6 fruit fly cellular contexts compared by ENCODE assay signal in the genomic region with DNA sequence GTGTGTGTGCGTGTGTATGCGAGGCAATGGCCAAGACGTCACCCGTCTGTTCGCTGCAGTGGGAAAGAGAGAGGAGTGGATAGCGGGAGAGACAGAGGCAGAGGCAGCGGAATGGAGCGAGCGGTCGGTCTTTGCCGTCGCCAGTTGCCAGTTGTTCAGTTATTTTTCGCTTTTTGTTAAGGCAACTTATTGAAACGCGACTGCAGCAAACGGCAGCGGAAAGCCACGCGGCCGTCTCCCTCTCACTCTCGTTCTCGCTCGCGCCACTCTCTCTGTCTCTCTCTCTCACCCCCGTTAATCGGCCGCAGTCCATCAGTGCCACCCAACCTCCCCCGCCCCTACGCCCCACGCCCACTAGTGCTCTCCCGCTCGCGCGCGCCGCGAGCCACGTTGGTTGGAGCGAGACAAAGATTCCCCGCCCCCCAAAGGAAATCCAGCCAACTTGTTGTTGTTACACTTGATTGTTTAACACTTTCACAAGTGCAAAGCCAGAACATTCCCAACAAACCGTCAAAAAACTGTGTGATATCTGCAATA.
TF ChIP-seq lines count a peak whose summit lies in the region.

No protein-coding gene starts in this region.

- no peak for TF ChIP-seq CTCF in whole organism, embryonic (GFP tag; optimal IDR thresholded peaks at IDR 0.05; lab: Kevin White, UChicago)

TF ChIP-seq in whole organism, 6 proteins besides CTCF, POLR2A, EP300 and RAD21:
- TF ChIP-seq CG8478 (optimal IDR thresholded peaks at IDR 0.05; lab: Kevin White, UChicago) (peak; percentile 82), Dll (optimal IDR thresholded peaks at IDR 0.05; lab: Kevin White, UChicago) (peak; percentile 88), psq (optimal IDR thresholded peaks at IDR 0.05; lab: Kevin White, UChicago) (no peak), usp (GFP tag; optimal IDR thresholded peaks at IDR 0.05; lab: Kevin White, UChicago) (no peak), pan (optimal IDR thresholded peaks at IDR 0.05; lab: Kevin White, UChicago) (no peak), EcR (GFP tag; optimal IDR thresholded peaks at IDR 0.05; lab: Kevin White, UChicago) (peak in 1 of 2 experiments; percentile 47)
TF ChIP-seq in whole organism: peak in this region for 3.

TF ChIP-seq in whole organism, adult, 20 proteins besides CTCF, POLR2A, EP300 and RAD21 (continues in another document):
- TF ChIP-seq CG7101 (tag; optimal IDR thresholded peaks at IDR 0.05; lab: Kevin White, UChicago) (peak; percentile 5), CG7045 (GFP tag; optimal IDR thresholded peaks at IDR 0.05; lab: Kevin White, UChicago) (no peak), cnc (optimal IDR thresholded peaks at IDR 0.05; lab: Kevin White, UChicago) (no peak), cic (GFP tag; optimal IDR thresholded peaks at IDR 0.05; lab: Kevin White, UChicago) (peak; percentile 88), CG12768 (GFP tag; optimal IDR thresholded peaks at IDR 0.05; lab: Kevin White, UChicago) (peak; percentile 91), Crg-1 (GFP tag; optimal IDR thresholded peaks at IDR 0.05; lab: Kevin White, UChicago) (no peak), CG5204 (GFP tag; optimal IDR thresholded peaks at IDR 0.05; lab: Kevin White, UChicago) (no peak), kay (GFP tag; lab: Kevin White, UChicago; ENCODE audit: borderline replicate concordance) (no peak), toe (GFP tag; optimal IDR thresholded peaks at IDR 0.05; lab: Kevin White, UChicago) (no peak), CG11617 (GFP tag; optimal IDR thresholded peaks at IDR 0.05; lab: Kevin White, UChicago) (no peak), CG33017 (tag; optimal IDR thresholded peaks at IDR 0.05; lab: Kevin White, UChicago) (peak; percentile 50), tj (GFP tag; optimal IDR thresholded peaks at IDR 0.05; lab: Kevin White, UChicago) (peak; percentile 83), Mnt (GFP tag; optimal IDR thresholded peaks at IDR 0.05; lab: Kevin White, UChicago) (peak; percentile 79), Clk (GFP tag; optimal IDR thresholded peaks at IDR 0.05; lab: Kevin White, UChicago) (no peak), CG14711 (tag; optimal IDR thresholded peaks at IDR 0.05; lab: Kevin White, UChicago) (no peak), pad (GFP tag; optimal IDR thresholded peaks at IDR 0.05; lab: Kevin White, UChicago) (peak; percentile 73)

TF ChIP-seq in whole organism, embryonic, 481 proteins besides CTCF, POLR2A, EP300 and RAD21 (continues in another document):
- TF ChIP-seq org-1 (GFP tag; optimal IDR thresholded peaks at IDR 0.05; lab: Kevin White, UChicago) (no peak), Dll (GFP tag; IDR thresholded peaks at IDR 0.05; lab: Robert Waterston, UW; ENCODE audit: partially characterized antibody) (peak; percentile 40; the same call in 2 of the 4 replicates), HLHmδ (GFP tag; optimal IDR thresholded peaks at IDR 0.05; lab: Kevin White, UChicago) (no peak), toy (GFP tag; IDR thresholded peaks at IDR 0.05; lab: Robert Waterston, UW) (no peak), CG4282 (GFP tag; optimal IDR thresholded peaks at IDR 0.05; lab: Kevin White, UChicago) (no peak), gsb-n (tag; optimal IDR thresholded peaks at IDR 0.05; lab: Kevin White, UChicago) (no peak), cg (GFP tag; optimal IDR thresholded peaks at IDR 0.05; lab: Kevin White, UChicago) (peak; percentile 93), CG4404 (GFP tag; IDR thresholded peaks at IDR 0.05; lab: Robert Waterston, UW) (no peak), CG5953 (GFP tag; IDR thresholded peaks at IDR 0.05; lab: Robert Waterston, UW) (no peak), CG3726 (GFP tag; IDR thresholded peaks at IDR 0.05; lab: Robert Waterston, UW) (no peak), kay (GFP tag; optimal IDR thresholded peaks at IDR 0.05; lab: Kevin White, UChicago) (peak; percentile 76), kni (GFP tag; optimal IDR thresholded peaks at IDR 0.05; lab: Kevin White, UChicago) (peak; percentile 82), bcd (GFP tag; optimal IDR thresholded peaks at IDR 0.05; lab: Kevin White, UChicago) (no peak), CG6791 (GFP tag; IDR thresholded peaks at IDR 0.05; lab: Robert Waterston, UW; ENCODE audit: partially characterized antibody) (no peak; the same call in 2 of the 3 replicates), Dad (GFP tag; optimal IDR thresholded peaks at IDR 0.05; lab: Kevin White, UChicago) (no peak), exex (tag; optimal IDR thresholded peaks at IDR 0.05; lab: Kevin White, UChicago) (peak; percentile 59)

TF ChIP-seq in whole organism, prepupa, 60 proteins besides CTCF, POLR2A, EP300 and RAD21 (continues in another document):
- TF ChIP-seq CG10669 (GFP tag; optimal IDR thresholded peaks at IDR 0.05; lab: Kevin White, UChicago) (no peak), Lpt (GFP tag; optimal IDR thresholded peaks at IDR 0.05; lab: Kevin White, UChicago) (peak; percentile 56), CG7368 (GFP tag; optimal IDR thresholded peaks at IDR 0.05; lab: Kevin White, UChicago) (peak; percentile 27), CG8119 (GFP tag; IDR thresholded peaks at IDR 0.05; lab: Robert Waterston, UW) (peak; percentile 65), Ets96B (tag; optimal IDR thresholded peaks at IDR 0.05; lab: Kevin White, UChicago) (no peak), Gug (GFP tag; IDR thresholded peaks at IDR 0.05; lab: Robert Waterston, UW) (peak; percentile 51), Blimp-1 (GFP tag; optimal IDR thresholded peaks at IDR 0.05; lab: Kevin White, UChicago) (peak; percentile 76), eg (GFP tag; IDR thresholded peaks at IDR 0.05; lab: Robert Waterston, UW) (peak; percentile 53; the same call in 1 of the 3 replicates), CG6163 (GFP tag; IDR thresholded peaks at IDR 0.05; lab: Robert Waterston, UW) (peak; percentile 77), CG15336 (GFP tag; IDR thresholded peaks at IDR 0.05; lab: Robert Waterston, UW) (peak; percentile 63), CG3032 (tag; optimal IDR thresholded peaks at IDR 0.05; lab: Kevin White, UChicago) (peak; percentile 28), CG8632 (GFP tag; optimal IDR thresholded peaks at IDR 0.05; lab: Kevin White, UChicago) (no peak), CG1621 (tag; optimal IDR thresholded peaks at IDR 0.05; lab: Kevin White, UChicago) (peak; percentile 24), CG3919 (GFP tag; optimal IDR thresholded peaks at IDR 0.05; lab: Kevin White, UChicago) (peak; percentile 6), CG6854 (GFP tag; optimal IDR thresholded peaks at IDR 0.05; lab: Kevin White, UChicago) (peak; percentile 70), ss (GFP tag; optimal IDR thresholded peaks at IDR 0.05; lab: Kevin White, UChicago) (peak; percentile 53 to 76), CG9139 (GFP tag; optimal IDR thresholded peaks at IDR 0.05; lab: Kevin White, UChicago) (peak; percentile 61)

TF ChIP-seq in whole organism, pupa, 21 proteins besides CTCF, POLR2A, EP300 and RAD21:
- TF ChIP-seq CG8159 (tag; optimal IDR thresholded peaks at IDR 0.05; lab: Kevin White, UChicago) (no peak), EcR (GFP tag; optimal IDR thresholded peaks at IDR 0.05; lab: Kevin White, UChicago) (peak; percentile 84), Ets98B (GFP tag; IDR thresholded peaks at IDR 0.05; lab: Robert Waterston, UW) (peak; percentile 70), CG15710 (tag; optimal IDR thresholded peaks at IDR 0.05; lab: Kevin White, UChicago) (peak; percentile 19), CG17806 (tag; optimal IDR thresholded peaks at IDR 0.05; lab: Kevin White, UChicago) (no peak), CG12605 (GFP tag; IDR thresholded peaks at IDR 0.05; lab: Robert Waterston, UW) (peak; percentile 68), CG32121 (GFP tag; IDR thresholded peaks at IDR 0.05; lab: Robert Waterston, UW) (peak; percentile 78), CG14655 (GFP tag; optimal IDR thresholded peaks at IDR 0.05; lab: Kevin White, UChicago) (no peak), gl (tag; optimal IDR thresholded peaks at IDR 0.05; lab: Kevin White, UChicago) (peak; percentile 41), Pif1A (GFP tag; optimal IDR thresholded peaks at IDR 0.05; lab: Kevin White, UChicago) (no peak), CG10348 (GFP tag; IDR thresholded peaks at IDR 0.05; lab: Robert Waterston, UW) (peak; percentile 54), CG9948 (tag; optimal IDR thresholded peaks at IDR 0.05; lab: Kevin White, UChicago) (no peak), CG34367 (tag; optimal IDR thresholded peaks at IDR 0.05; lab: Kevin White, UChicago) (no peak), CG13204 (GFP tag; optimal IDR thresholded peaks at IDR 0.05; lab: Kevin White, UChicago) (peak; percentile 99), D1 (tag; optimal IDR thresholded peaks at IDR 0.05; lab: Kevin White, UChicago) (no peak), rn (GFP tag; IDR thresholded peaks at IDR 0.05; lab: Robert Waterston, UW) (peak; percentile 33; the same call in 1 of the 2 replicates), fd96Ca (GFP tag; IDR thresholded peaks at IDR 0.05; lab: Robert Waterston, UW) (peak; percentile 51; the same call in 2 of the 3 replicates)
TF ChIP-seq in whole organism, pupa: peak in this region for 10.

TF ChIP-seq in whole organism, wandering third instar larva, 38 proteins besides CTCF, POLR2A, EP300 and RAD21 (continues in another document):
- TF ChIP-seq jim (GFP tag; optimal IDR thresholded peaks at IDR 0.05; lab: Kevin White, UChicago) (peak; percentile 79), OdsH (GFP tag; optimal IDR thresholded peaks at IDR 0.05; lab: Kevin White, UChicago) (peak; percentile 53), Hnf4 (GFP tag; optimal IDR thresholded peaks at IDR 0.05; lab: Kevin White, UChicago) (peak; percentile 43), N (GFP tag; optimal IDR thresholded peaks at IDR 0.05; lab: Kevin White, UChicago) (peak; percentile 26), dl (GFP tag; optimal IDR thresholded peaks at IDR 0.05; lab: Kevin White, UChicago; ENCODE audit: insufficient read depth in 1 of 2, partially characterized antibody in 2 of 2) (peak; percentile 34 to 87), Hr78 (GFP tag; optimal IDR thresholded peaks at IDR 0.05; lab: Kevin White, UChicago) (no peak), dsf (GFP tag; optimal IDR thresholded peaks at IDR 0.05; lab: Kevin White, UChicago; ENCODE audit: borderline replicate concordance) (no peak), rgr (GFP tag; optimal IDR thresholded peaks at IDR 0.05; lab: Kevin White, UChicago) (peak; percentile 20), sage (GFP tag; optimal IDR thresholded peaks at IDR 0.05; lab: Kevin White, UChicago) (no peak), pan (optimal IDR thresholded peaks at IDR 0.05; lab: Kevin White, UChicago) (no peak), Vsx2 (GFP tag; optimal IDR thresholded peaks at IDR 0.05; lab: Kevin White, UChicago; ENCODE audit: partially characterized antibody) (peak; percentile 3), CG32264 (GFP tag; optimal IDR thresholded peaks at IDR 0.05; lab: Kevin White, UChicago) (no peak), HLH106 (tag; optimal IDR thresholded peaks at IDR 0.05; lab: Kevin White, UChicago) (no peak), Dif (GFP tag; optimal IDR thresholded peaks at IDR 0.05; lab: Kevin White, UChicago; ENCODE audit: partially characterized antibody) (peak; percentile 94), h (GFP tag; optimal IDR thresholded peaks at IDR 0.05; lab: Kevin White, UChicago) (peak; percentile 83), sv (GFP tag; optimal IDR thresholded peaks at IDR 0.05; lab: Kevin White, UChicago) (no peak), foxo (GFP tag; optimal IDR thresholded peaks at IDR 0.05; lab: Kevin White, UChicago) (peak in 1 of 2 experiments; percentile 10), Jra (GFP tag; optimal IDR thresholded peaks at IDR 0.05; lab: Kevin White, UChicago) (no peak)
